Worm (Caenorhabditis elegans): Measurements from ENCODE around the gene F47G9.6.
A peak's percentile ranks its signal among the peaks of the same experiment; 100 is the strongest.

F47G9.6 gene

ce11 chrV:11298632-11299031, 30.6 kb upstream of the F47G9.6 start, which contains the start of gene T03F7.5:
Gene T03F7.5, minus strand, starts transcription at chrV:11298732.
- no peak for TF ChIP-seq Y48G9A.11 (GFP tag; IDR thresholded peaks at IDR 0.05)
- TF ChIP-seq zip-11 (GFP tag; IDR thresholded peaks at IDR 0.05), result no peak
- TF ChIP-seq lim-7 (GFP tag; IDR thresholded peaks at IDR 0.05), result no peak
- TF ChIP-seq nhr-25 (tag; optimal IDR thresholded peaks at IDR 0.05; ENCODE audit: borderline replicate concordance, insufficient read depth), result no peak
- TF ChIP-seq daf-8 (GFP tag; IDR thresholded peaks at IDR 0.05), result no peak
- no peak for TF ChIP-seq zfp-2 (tag; optimal IDR thresholded peaks at IDR 0.05)
- no peak for TF ChIP-seq tag-97 (GFP tag; IDR thresholded peaks at IDR 0.05)
- TF ChIP-seq lsy-2 (tag; optimal IDR thresholded peaks at IDR 0.05), result no peak
- no peak for TF ChIP-seq arid-1 (GFP tag; conservative IDR thresholded peaks at IDR 0.05)
- TF ChIP-seq vab-7 (GFP tag; IDR thresholded peaks at IDR 0.05), result no peak
- no peak for TF ChIP-seq php-3 (GFP tag; IDR thresholded peaks at IDR 0.05)
- TF ChIP-seq mxl-2 (GFP tag; conservative IDR thresholded peaks at IDR 0.05), result no peak
- no peak for TF ChIP-seq zip-2 (tag; optimal IDR thresholded peaks at IDR 0.05)
- no peak for TF ChIP-seq hmg-1.1 (GFP tag; IDR thresholded peaks at IDR 0.05)
- no peak for TF ChIP-seq lin-1 (GFP tag; IDR thresholded peaks at IDR 0.05)
- no peak for TF ChIP-seq ceh-62 (tag; optimal IDR thresholded peaks at IDR 0.05)
- TF ChIP-seq dmd-8 (GFP tag; IDR thresholded peaks at IDR 0.05), result no peak
- no peak for TF ChIP-seq mes-2 (tag; optimal IDR thresholded peaks at IDR 0.05; ENCODE audit: poor library complexity, severe bottlenecking)
- no peak for TF ChIP-seq madf-5 (GFP tag; IDR thresholded peaks at IDR 0.05)

DNA sequence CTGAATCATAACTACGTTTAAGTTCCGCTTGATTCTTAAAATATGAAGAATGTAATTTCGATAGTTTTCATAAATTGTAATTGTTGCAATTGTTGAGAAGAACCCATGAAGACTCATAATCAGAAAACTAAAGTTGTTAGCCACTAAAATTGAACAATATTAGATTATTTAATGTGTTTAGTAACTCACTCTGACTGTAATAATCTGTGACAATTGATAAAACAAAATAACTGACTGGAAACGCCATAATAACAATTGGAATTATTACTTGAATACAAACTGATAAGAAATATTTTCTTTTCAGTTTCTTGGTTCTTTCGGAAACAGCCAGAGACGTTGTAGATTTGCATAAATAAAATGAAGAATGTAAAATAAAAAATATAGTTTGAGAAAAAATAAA, 29.8 kb upstream of the F47G9.6 start:
- TF ChIP-seq T20F7.1 (GFP tag; optimal IDR thresholded peaks at IDR 0.05) (no peak), hlh-11 (tag; optimal IDR thresholded peaks at IDR 0.05) (no peak), lin-1 (GFP tag; IDR thresholded peaks at IDR 0.05) (no peak), nhr-10 (tag; optimal IDR thresholded peaks at IDR 0.05) (no peak), fos-1 (tag; optimal IDR thresholded peaks at IDR 0.05) (no peak), nhr-77 (tag; optimal IDR thresholded peaks at IDR 0.05) (peak; percentile 6), ceh-82 (tag; optimal IDR thresholded peaks at IDR 0.05) (no peak), nhr-28 (tag; optimal IDR thresholded peaks at IDR 0.05) (peak; percentile 67), hlh-30 (tag; optimal IDR thresholded peaks at IDR 0.05; ENCODE audit: insufficient read depth) (no peak), zfp-3 (GFP tag; conservative IDR thresholded peaks at IDR 0.05) (no peak), lin-13 (GFP tag; optimal IDR thresholded peaks at IDR 0.05) (no peak), spr-3 (GFP tag; optimal IDR thresholded peaks at IDR 0.05) (no peak)

- TF ChIP-seq nhr-11 (tag; optimal IDR thresholded peaks at IDR 0.05), result no peak
- TF ChIP-seq unc-62 (GFP tag; optimal IDR thresholded peaks at IDR 0.05 in 1 of 2), result peak in 1 of 2 experiments; percentile 42
- TF ChIP-seq unc-62 (tag; optimal IDR thresholded peaks at IDR 0.05), result no peak
- no peak for TF ChIP-seq ztf-7 (tag; optimal IDR thresholded peaks at IDR 0.05)
Measured at ce11 chrV:11300539-11300938, 28.7 kb upstream of the F47G9.6 start, which contains the start of gene srh-47. Gene srh-47, minus strand, starts transcription at chrV:11300639.

- TF ChIP-seq nhr-28 (tag; optimal IDR thresholded peaks at IDR 0.05) (peak; percentile 14), lin-38 (GFP tag; IDR thresholded peaks at IDR 0.05) (no peak)
Measured at ce11 chrV:11302698-11303097, 26.5 kb upstream of the F47G9.6 start, which contains the start of gene srh-46. Gene srh-46, minus strand, starts transcription at chrV:11302886.

DNA sequence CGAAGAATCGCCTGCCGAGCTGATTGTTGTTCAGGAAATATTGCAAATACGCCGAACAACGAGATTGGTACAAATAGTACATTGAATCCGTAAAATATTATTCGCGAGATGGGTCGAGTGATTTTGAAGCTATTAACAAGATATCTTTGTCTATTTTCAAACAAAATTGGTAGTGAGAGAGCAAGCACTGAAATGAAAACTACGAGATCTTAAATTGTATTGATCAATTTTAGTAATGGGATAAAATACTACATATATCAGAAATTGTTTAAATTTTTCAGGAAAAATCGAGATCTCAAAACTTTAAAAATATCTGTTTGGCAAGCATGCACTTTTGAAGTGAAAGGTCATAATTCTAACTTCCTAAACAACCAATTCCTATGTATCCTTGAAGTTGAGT, 25.0 kb upstream of the F47G9.6 start:
- peak; percentile 94 for TF ChIP-seq aha-1 (tag)
- TF ChIP-seq nhr-42 (GFP tag; IDR thresholded peaks at IDR 0.05), result no peak
